Worm (Caenorhabditis elegans): ENCODE measurements around the gene Y45F10D.2.

Gene Y45F10D.2

DNA sequence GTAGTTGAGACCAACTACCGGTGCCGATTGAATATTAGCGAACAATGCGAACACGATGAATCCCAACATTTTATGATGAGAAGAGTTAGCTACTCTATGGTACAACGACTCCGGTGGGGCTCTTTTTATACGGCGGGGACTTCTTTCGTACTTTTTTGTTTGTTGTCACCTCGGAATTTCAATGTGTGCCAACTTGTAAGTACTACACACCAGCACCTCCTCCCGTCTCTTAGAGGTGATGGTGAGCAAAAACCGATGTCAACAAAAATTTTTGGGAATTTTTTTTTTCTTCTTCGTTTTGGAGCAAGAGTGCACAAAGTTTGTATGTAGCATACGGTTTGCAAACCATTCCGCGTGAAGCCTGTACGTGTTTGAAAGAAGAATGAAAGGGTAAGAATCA is at the start of gene Y45F10D.2:
Y45F10D.2 (minus strand) TSS at position 101 of the 400 bp plus-strand sequence.
- no peak for TF ChIP-seq gmeb-1 (tag; optimal IDR thresholded peaks at IDR 0.05)
- TF ChIP-seq R02D3.7 (tag; optimal IDR thresholded peaks at IDR 0.05) = no peak
- TF ChIP-seq unc-39 (tag; optimal IDR thresholded peaks at IDR 0.05) = no peak
- no peak for TF ChIP-seq blmp-1 (tag; optimal IDR thresholded peaks at IDR 0.05; ENCODE audit: insufficient read depth)
- no peak for TF ChIP-seq crh-2 (tag; optimal IDR thresholded peaks at IDR 0.05)

ce11 chrIV:13820862-13821261 is 46.4 kb upstream of the Y45F10D.2 start, which contains the start of gene Y45F10D.15:
Gene Y45F10D.15 (minus strand): TSS chrIV:13820962.
- TF ChIP-seq ceh-16 (tag; optimal IDR thresholded peaks at IDR 0.05) (no peak), skn-1 (tag; optimal IDR thresholded peaks at IDR 0.05) (no peak), lin-13 (GFP tag; optimal IDR thresholded peaks at IDR 0.05) (no peak), ztf-4 (tag; optimal IDR thresholded peaks at IDR 0.05) (no peak), dmd-4 (tag; optimal IDR thresholded peaks at IDR 0.05) (no peak), elt-3 (tag; optimal IDR thresholded peaks at IDR 0.05) (no peak), Y55F3AM.14 (GFP tag; optimal IDR thresholded peaks at IDR 0.05) (no peak), aly-2 (tag; optimal IDR thresholded peaks at IDR 0.05) (no peak), nhr-21 (tag; optimal IDR thresholded peaks at IDR 0.05) (no peak), ztf-1 (GFP tag; conservative IDR thresholded peaks at IDR 0.05) (no peak), gmeb-1 (tag; optimal IDR thresholded peaks at IDR 0.05) (no peak), mab-5 (tag; optimal IDR thresholded peaks at IDR 0.05) (no peak), unc-39 (tag; optimal IDR thresholded peaks at IDR 0.05) (no peak), nhr-6 (tag; optimal IDR thresholded peaks at IDR 0.05) (no peak), ama-1 (optimal IDR thresholded peaks at IDR 0.05) (no peak), F13H6.1 (tag; optimal IDR thresholded peaks at IDR 0.05) (no peak), sma-9 (GFP tag; optimal IDR thresholded peaks at IDR 0.05) (no peak), sma-9 (tag; optimal IDR thresholded peaks at IDR 0.05) (no peak), alr-1 (tag; optimal IDR thresholded peaks at IDR 0.05) (no peak), nhr-25 (tag; optimal IDR thresholded peaks at IDR 0.05) (no peak)

DNA sequence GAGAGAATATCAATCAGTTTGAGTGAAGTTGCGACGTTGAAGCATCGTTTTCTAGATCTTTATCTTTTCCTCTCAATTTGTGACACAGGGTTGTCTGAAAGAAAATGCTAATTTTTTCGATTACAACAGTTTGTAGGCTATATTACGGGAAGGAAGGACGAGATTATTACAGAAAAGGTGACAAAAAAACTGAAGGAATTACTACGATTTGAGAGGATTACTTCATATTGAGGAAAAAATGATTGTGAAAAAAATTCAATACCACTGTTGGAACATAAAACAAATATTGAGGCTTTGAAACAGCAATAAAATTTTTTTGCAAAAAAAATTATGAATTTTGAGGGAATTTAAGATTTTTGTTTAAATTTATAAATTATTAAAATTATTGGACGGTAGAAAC is 33.2 kb upstream of the Y45F10D.2 start, which contains the start of gene Y45F10D.14:
Y45F10D.14 (minus strand) TSS at position 101 of the 400 bp plus-strand sequence.
- no peak for TF ChIP-seq ztf-11 (tag; optimal IDR thresholded peaks at IDR 0.05)
- no peak for TF ChIP-seq nhr-10 (tag; optimal IDR thresholded peaks at IDR 0.05)
- no peak for TF ChIP-seq alr-1 (tag; optimal IDR thresholded peaks at IDR 0.05)
- no peak for TF ChIP-seq unc-39 (tag; optimal IDR thresholded peaks at IDR 0.05)
- no peak for TF ChIP-seq elt-1 (tag; optimal IDR thresholded peaks at IDR 0.05)
- TF ChIP-seq ceh-82 (tag; optimal IDR thresholded peaks at IDR 0.05) = no peak
- no peak for TF ChIP-seq sem-4 (tag; optimal IDR thresholded peaks at IDR 0.05)
- TF ChIP-seq fos-1 (tag; optimal IDR thresholded peaks at IDR 0.05) = no peak
- no peak for TF ChIP-seq lin-39 (tag; optimal IDR thresholded peaks at IDR 0.05)
- no peak for TF ChIP-seq nhr-77 (tag; optimal IDR thresholded peaks at IDR 0.05)
- no peak for TF ChIP-seq ztf-1 (GFP tag; conservative IDR thresholded peaks at IDR 0.05)

DNA sequence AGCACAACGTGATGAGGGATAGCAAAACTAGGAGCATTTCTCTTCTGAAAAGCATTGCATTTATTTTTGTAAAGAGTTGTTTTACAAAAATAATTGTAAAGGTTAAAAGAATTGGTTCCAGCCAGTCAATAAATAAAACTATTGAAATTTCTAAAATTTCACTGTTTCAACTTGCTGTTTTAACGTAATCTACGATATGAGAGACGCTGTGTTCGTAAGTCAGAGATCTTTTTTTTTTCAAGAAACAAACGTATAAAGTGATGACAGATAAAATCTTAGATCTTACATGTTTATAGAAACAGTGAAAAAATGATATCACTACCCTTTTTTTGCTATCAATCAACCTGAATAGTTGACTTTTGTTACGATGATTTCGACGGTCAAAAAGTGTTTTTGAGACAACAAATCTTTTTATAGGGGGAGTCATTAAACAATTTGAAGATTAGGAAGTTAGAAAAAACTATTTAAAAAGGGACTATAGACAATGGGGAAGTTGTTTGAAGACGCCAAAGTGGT is 23.4 kb upstream of the Y45F10D.2 start, which contains the start of gene Y45F10D.6:
Y45F10D.6 (minus strand) TSS at position 51 of the 516 bp plus-strand sequence.
- TF ChIP-seq ceh-16 (tag; optimal IDR thresholded peaks at IDR 0.05) (no peak), Y55F3AM.14 (GFP tag; optimal IDR thresholded peaks at IDR 0.05) (no peak), elt-1 (tag; optimal IDR thresholded peaks at IDR 0.05) (no peak), mab-5 (tag; optimal IDR thresholded peaks at IDR 0.05) (no peak), nhr-129 (tag; optimal IDR thresholded peaks at IDR 0.05) (no peak), sma-9 (GFP tag; optimal IDR thresholded peaks at IDR 0.05) (no peak), sma-9 (tag; optimal IDR thresholded peaks at IDR 0.05) (no peak), skn-1 (tag; optimal IDR thresholded peaks at IDR 0.05) (no peak), unc-39 (tag; optimal IDR thresholded peaks at IDR 0.05) (no peak), ceh-82 (tag; optimal IDR thresholded peaks at IDR 0.05) (no peak), unc-55 (GFP tag; optimal IDR thresholded peaks at IDR 0.05) (no peak), F13H6.1 (tag; optimal IDR thresholded peaks at IDR 0.05) (no peak), sma-3 (GFP tag; optimal IDR thresholded peaks at IDR 0.05) (no peak), blmp-1 (tag; optimal IDR thresholded peaks at IDR 0.05; ENCODE audit: insufficient read depth) (no peak), egl-27 (tag; optimal IDR thresholded peaks at IDR 0.05) (no peak), peb-1 (tag; optimal IDR thresholded peaks at IDR 0.05) (no peak), dmd-4 (tag; optimal IDR thresholded peaks at IDR 0.05) (no peak), nhr-10 (tag; optimal IDR thresholded peaks at IDR 0.05) (no peak), snpc-4 (tag; optimal IDR thresholded peaks at IDR 0.05) (no peak)

Data from whole organism, L2 larva.